Worm (Caenorhabditis elegans): Measurements from ENCODE around the gene acp-4.

DNA sequence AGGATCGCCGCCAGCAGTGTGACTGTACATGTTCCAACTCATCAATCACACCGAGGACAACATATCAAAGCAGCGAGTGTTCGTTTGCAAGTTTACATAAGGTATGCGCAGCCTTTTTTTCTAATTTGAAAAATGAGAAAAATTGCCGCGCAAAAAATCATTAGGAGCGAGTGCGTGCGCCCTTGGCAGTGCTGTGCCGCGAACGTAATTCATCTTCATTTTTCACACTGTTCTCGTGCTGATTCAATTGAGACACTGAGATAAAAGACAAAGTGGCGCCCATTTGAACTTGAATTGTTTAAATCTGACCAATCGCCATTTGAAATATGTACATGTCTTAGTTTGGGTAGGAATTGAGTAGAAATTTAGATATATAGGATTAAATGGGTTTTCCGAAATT is 25.4 kb downstream of the acp-4 start:
- TF ChIP-seq B0310.2 (tag; optimal IDR thresholded peaks at IDR 0.05) = no peak
- TF ChIP-seq flt-1 (GFP tag; IDR thresholded peaks at IDR 0.05) = no peak
- no peak for TF ChIP-seq pes-1 (GFP tag; IDR thresholded peaks at IDR 0.05)
- TF ChIP-seq aly-1 (tag; optimal IDR thresholded peaks at IDR 0.05) = no peak
- TF ChIP-seq ama-1 (optimal IDR thresholded peaks at IDR 0.05) = no peak
- TF ChIP-seq hnd-1 (tag; optimal IDR thresholded peaks at IDR 0.05) = no peak
- TF ChIP-seq tra-4 (tag; optimal IDR thresholded peaks at IDR 0.05) = no peak
- no peak for TF ChIP-seq hmg-4 (GFP tag; optimal IDR thresholded peaks at IDR 0.05)
- TF ChIP-seq hmbx-1 (tag; optimal IDR thresholded peaks at IDR 0.05) = no peak
- no peak for TF ChIP-seq tbx-37 (GFP tag; conservative IDR thresholded peaks at IDR 0.05)
- no peak for TF ChIP-seq ets-7 (tag; optimal IDR thresholded peaks at IDR 0.05)
- no peak for TF ChIP-seq ceh-13 (GFP tag; optimal IDR thresholded peaks at IDR 0.05)
- no peak for TF ChIP-seq sea-1 (GFP tag; conservative IDR thresholded peaks at IDR 0.05)

Data from whole organism, early embryonic.